Worm (Caenorhabditis elegans) whole organism, L4/young adult: ENCODE results near the gene Y61A9LA.10.
"Not testable (repeated sequence)": the region's sequence is repeated elsewhere in the genome, so short reads cannot be mapped to it uniquely, and the experiment has no call there.

Experiments
- W03F9.2 ChIP-seq: fragments of 150-350 bp; optimal IDR thresholded peaks from 2 replicates; lab custom pipeline; 2014; ENCODE audit warnings: missing biosample characterization, missing genetic modification characterization
- dao-5 ChIP-seq: sonication (generic microtip); optimal IDR thresholded peaks from 2 replicates; lab custom pipeline; 2016; ENCODE audit warnings: missing genotype, missing genetic modification characterization, moderate library complexity, missing compliant biosample characterization
- him-1 ChIP-seq: sonication (generic microtip); optimal IDR thresholded peaks from 2 replicates; lab custom pipeline; 2016; ENCODE audit warnings: missing genotype, missing genetic modification reagents, missing genetic modification characterization, missing compliant biosample characterization

The Y61A9LA.10 gene

ce11 chrV:4570833-4571232 is 44.8 kb downstream of the Y61A9LA.10 start, which contains the start of gene Y61A9LA.3:
TSS of gene Y61A9LA.3 (plus strand) at chrV:4571133.
- TF ChIP-seq dao-5 (no peak), him-1 (tag; lab: Kevin White, UChicago) (no peak), W03F9.2 (no peak)

ce11 chrV:4569999-4570627 is 45.5 kb downstream of the Y61A9LA.10 start, which contains the start of gene sut-2:
TSS of gene sut-2 (minus strand) at chrV:4570049.
- TF ChIP-seq W03F9.2 (peak; percentile 38), dao-5 (no peak)

DNA sequence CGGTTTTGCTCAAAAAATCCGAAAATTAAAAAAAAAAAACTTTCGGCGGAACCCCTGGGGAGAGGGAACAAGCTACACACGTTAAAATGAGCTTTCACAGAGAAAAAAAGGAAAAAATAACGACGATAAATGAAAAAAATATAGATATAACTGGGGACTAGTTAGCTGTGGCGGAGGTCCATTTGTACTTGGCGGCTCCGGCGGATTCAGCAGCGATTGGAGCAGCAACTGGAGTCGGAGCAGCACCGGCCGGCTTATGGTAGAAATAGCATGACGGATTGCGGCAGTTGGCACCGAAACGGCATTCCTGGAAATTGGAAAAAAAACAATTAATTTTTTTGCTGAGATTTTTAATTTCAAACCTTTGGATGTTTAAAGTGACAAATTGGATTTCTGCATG is 53.1 kb downstream of the Y61A9LA.10 start:
- no peak for TF ChIP-seq dao-5
- no peak for TF ChIP-seq W03F9.2
- no peak for TF ChIP-seq him-1 (tag; lab: Kevin White, UChicago)

- TF ChIP-seq W03F9.2; dao-5; him-1 (tag; lab: Kevin White, UChicago): not testable (repeated sequence)
These were observed 55.2 kb downstream of the Y61A9LA.10 start, which contains the start of gene Y61A9LA.4 for ce11 chrV:4560441-4560840. TSS of gene Y61A9LA.4 (plus strand) at chrV:4560741.

DNA sequence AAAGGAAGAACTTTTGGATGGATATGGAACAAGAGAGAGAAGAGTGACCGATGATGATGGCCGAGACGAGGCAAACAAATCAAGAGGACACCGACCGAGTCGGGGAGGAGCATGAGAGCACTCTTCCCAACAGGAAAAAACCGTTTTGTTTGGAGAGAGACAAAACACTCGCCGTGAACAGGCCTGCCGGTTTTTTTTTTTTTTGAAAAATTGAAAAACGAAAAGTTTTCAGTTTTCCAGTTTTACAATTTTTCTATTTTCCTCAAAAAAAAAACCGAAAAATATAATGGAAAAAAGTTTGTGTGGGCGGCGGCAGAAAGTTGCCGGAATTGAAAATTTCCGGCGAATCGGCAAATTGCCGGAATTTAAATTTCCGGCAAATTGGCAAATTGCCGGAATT is 55.9 kb downstream of the Y61A9LA.10 start, which contains the start of gene Y61A9LA.7:
Gene Y61A9LA.7 (minus strand): TSS at position 101 of the 400 bp plus-strand sequence.
- no peak for TF ChIP-seq dao-5
- no peak for TF ChIP-seq him-1 (tag; lab: Kevin White, UChicago)
- TF ChIP-seq W03F9.2 = no peak
